Worm (Caenorhabditis elegans): ENCODE results near the gene ZK686.2.

The ZK686.2 gene

ce11 chrIII:7736003-7736402, 29.8 kb downstream of the ZK686.2 start:
- TF ChIP-seq ceh-13 (GFP tag; optimal IDR thresholded peaks at IDR 0.05) (no peak), tra-4 (tag; optimal IDR thresholded peaks at IDR 0.05) (no peak), tbx-11 (GFP tag; IDR thresholded peaks at IDR 0.05) (no peak), scrt-1 (GFP tag; IDR thresholded peaks at IDR 0.05) (no peak), ets-7 (tag; optimal IDR thresholded peaks at IDR 0.05) (no peak), sea-1 (GFP tag; conservative IDR thresholded peaks at IDR 0.05) (no peak), hnd-1 (tag; optimal IDR thresholded peaks at IDR 0.05) (no peak), B0310.2 (tag; optimal IDR thresholded peaks at IDR 0.05) (no peak), hmbx-1 (tag; optimal IDR thresholded peaks at IDR 0.05) (no peak), tbx-37 (GFP tag; conservative IDR thresholded peaks at IDR 0.05) (no peak), flt-1 (GFP tag; IDR thresholded peaks at IDR 0.05) (no peak), hmg-4 (GFP tag; optimal IDR thresholded peaks at IDR 0.05) (no peak), aly-1 (tag; optimal IDR thresholded peaks at IDR 0.05) (no peak), F13C5.2 (tag; optimal IDR thresholded peaks at IDR 0.05) (no peak), ceh-36 (tag; optimal IDR thresholded peaks at IDR 0.05) (no peak), pes-1 (GFP tag; IDR thresholded peaks at IDR 0.05) (no peak), ama-1 (optimal IDR thresholded peaks at IDR 0.05) (no peak)

- TF ChIP-seq tbx-11 (GFP tag; IDR thresholded peaks at IDR 0.05) (no peak), ama-1 (optimal IDR thresholded peaks at IDR 0.05) (no peak), hmg-4 (GFP tag; optimal IDR thresholded peaks at IDR 0.05) (no peak), flt-1 (GFP tag; IDR thresholded peaks at IDR 0.05) (no peak), pes-1 (GFP tag; IDR thresholded peaks at IDR 0.05) (no peak), ceh-36 (tag; optimal IDR thresholded peaks at IDR 0.05) (no peak), aly-1 (tag; optimal IDR thresholded peaks at IDR 0.05) (no peak), hmbx-1 (tag; optimal IDR thresholded peaks at IDR 0.05) (no peak), F13C5.2 (tag; optimal IDR thresholded peaks at IDR 0.05) (no peak), tra-4 (tag; optimal IDR thresholded peaks at IDR 0.05) (no peak), tbx-37 (GFP tag; conservative IDR thresholded peaks at IDR 0.05) (no peak), ceh-13 (GFP tag; optimal IDR thresholded peaks at IDR 0.05) (no peak), B0310.2 (tag; optimal IDR thresholded peaks at IDR 0.05) (no peak), scrt-1 (GFP tag; IDR thresholded peaks at IDR 0.05) (no peak), sea-1 (GFP tag; conservative IDR thresholded peaks at IDR 0.05) (no peak), ets-7 (tag; optimal IDR thresholded peaks at IDR 0.05) (no peak), hnd-1 (tag; optimal IDR thresholded peaks at IDR 0.05) (no peak)
Observed at ce11 chrIII:7734105-7734504, 31.7 kb downstream of the ZK686.2 start.

DNA sequence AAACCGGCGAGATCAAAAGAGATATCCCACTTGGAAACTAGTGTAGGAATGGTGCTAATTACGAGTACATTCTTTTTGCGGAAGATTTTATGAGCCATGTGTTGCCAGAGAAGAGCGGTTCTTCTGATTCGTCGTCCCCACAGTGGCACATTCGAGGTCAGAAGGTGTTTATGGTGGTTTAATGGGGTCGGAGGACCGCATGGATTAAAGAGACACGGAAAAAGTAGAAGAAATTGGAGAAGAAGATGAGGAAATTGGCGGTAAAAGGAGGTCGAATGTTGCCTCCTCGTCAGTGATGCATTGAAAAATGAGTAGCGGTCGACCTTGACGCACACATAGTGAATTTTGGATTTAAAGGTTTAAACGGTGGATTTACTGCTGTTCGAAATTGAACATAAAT, 32.3 kb downstream of the ZK686.2 start:
- TF ChIP-seq hmg-4 (GFP tag; optimal IDR thresholded peaks at IDR 0.05) (peak; percentile 38), tra-4 (tag; optimal IDR thresholded peaks at IDR 0.05) (peak; percentile 10), sea-1 (GFP tag; conservative IDR thresholded peaks at IDR 0.05) (no peak), aly-1 (tag; optimal IDR thresholded peaks at IDR 0.05) (no peak), hmbx-1 (tag; optimal IDR thresholded peaks at IDR 0.05) (no peak), flt-1 (GFP tag; IDR thresholded peaks at IDR 0.05) (no peak), ceh-36 (tag; optimal IDR thresholded peaks at IDR 0.05) (no peak), hnd-1 (tag; optimal IDR thresholded peaks at IDR 0.05) (no peak), tbx-11 (GFP tag; IDR thresholded peaks at IDR 0.05) (no peak)

DNA sequence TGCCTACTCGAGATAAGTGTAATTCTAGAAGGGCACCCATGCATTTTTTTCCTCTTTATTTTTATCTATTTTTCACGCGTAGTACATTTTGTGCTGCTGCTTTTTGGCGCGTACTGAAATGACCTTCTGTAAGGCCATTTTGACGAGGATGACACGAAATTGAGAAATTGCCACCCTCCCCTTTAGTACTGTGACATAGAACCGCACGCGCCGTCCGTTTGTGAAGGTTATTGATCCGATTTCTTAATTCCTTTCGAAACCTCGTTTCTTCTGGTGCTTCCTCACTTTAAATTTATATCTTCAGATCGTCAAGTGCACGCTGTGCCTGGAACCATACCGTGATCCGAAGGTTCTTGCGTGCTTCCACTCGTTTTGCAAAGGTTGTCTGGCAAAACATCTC, 34.8 kb downstream of the ZK686.2 start:
- no peak for TF ChIP-seq aly-1 (tag; optimal IDR thresholded peaks at IDR 0.05)
- no peak for TF ChIP-seq tra-4 (tag; optimal IDR thresholded peaks at IDR 0.05)
- no peak for TF ChIP-seq scrt-1 (GFP tag; IDR thresholded peaks at IDR 0.05)
- no peak for TF ChIP-seq tbx-37 (GFP tag; conservative IDR thresholded peaks at IDR 0.05)
- no peak for TF ChIP-seq ama-1 (optimal IDR thresholded peaks at IDR 0.05)
- TF ChIP-seq sea-1 (GFP tag; conservative IDR thresholded peaks at IDR 0.05), result no peak
- no peak for TF ChIP-seq B0310.2 (tag; optimal IDR thresholded peaks at IDR 0.05)
- TF ChIP-seq hmg-4 (GFP tag; optimal IDR thresholded peaks at IDR 0.05), result no peak
- no peak for TF ChIP-seq F13C5.2 (tag; optimal IDR thresholded peaks at IDR 0.05)
- TF ChIP-seq pes-1 (GFP tag; IDR thresholded peaks at IDR 0.05), result no peak
- TF ChIP-seq hnd-1 (tag; optimal IDR thresholded peaks at IDR 0.05), result no peak
- TF ChIP-seq flt-1 (GFP tag; IDR thresholded peaks at IDR 0.05), result no peak
- no peak for TF ChIP-seq ceh-13 (GFP tag; optimal IDR thresholded peaks at IDR 0.05)
- no peak for TF ChIP-seq tbx-11 (GFP tag; IDR thresholded peaks at IDR 0.05)
- no peak for TF ChIP-seq ets-7 (tag; optimal IDR thresholded peaks at IDR 0.05)
- TF ChIP-seq hmbx-1 (tag; optimal IDR thresholded peaks at IDR 0.05), result no peak

ce11 chrIII:7730331-7730730, 35.5 kb downstream of the ZK686.2 start:
- no peak for TF ChIP-seq pes-1 (GFP tag; IDR thresholded peaks at IDR 0.05)
- peak; percentile 1 for TF ChIP-seq hmg-4 (GFP tag; optimal IDR thresholded peaks at IDR 0.05)

DNA sequence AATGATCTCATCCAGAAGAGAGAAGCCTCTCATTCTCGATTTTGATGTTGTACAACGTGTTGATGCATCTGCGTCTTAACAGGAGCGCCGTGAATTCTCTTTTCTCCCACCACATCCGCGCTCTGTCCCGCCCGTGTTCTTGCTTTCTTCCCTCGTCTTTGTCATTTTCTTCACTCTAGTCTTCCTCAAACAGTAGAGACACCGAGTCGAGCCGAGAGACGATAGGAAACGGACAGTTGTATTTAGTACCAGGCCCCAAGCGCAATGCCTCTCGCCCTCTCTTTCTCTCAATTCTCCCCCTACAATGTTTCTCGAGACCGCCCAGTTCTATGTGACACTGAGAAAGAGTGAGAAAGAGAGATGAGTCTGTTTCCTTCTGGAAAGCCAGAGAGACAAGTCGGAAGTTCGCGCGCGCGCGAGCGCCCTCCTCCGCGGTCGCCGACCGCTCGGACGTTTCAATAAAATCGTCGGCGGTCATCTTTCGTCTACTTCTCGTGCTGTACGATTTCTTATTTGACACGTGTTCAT, 36.3 kb downstream of the ZK686.2 start, which contains the start of gene ZK112.4:
ZK112.4 (minus strand) TSS at position 478 of the 528 bp plus-strand sequence.
- TF ChIP-seq hmg-4 (GFP tag; optimal IDR thresholded peaks at IDR 0.05) (peak; percentile 44), sea-1 (GFP tag; conservative IDR thresholded peaks at IDR 0.05) (no peak), pes-1 (GFP tag; IDR thresholded peaks at IDR 0.05) (no peak), ama-1 (optimal IDR thresholded peaks at IDR 0.05) (no peak), tbx-11 (GFP tag; IDR thresholded peaks at IDR 0.05) (no peak), tra-4 (tag; optimal IDR thresholded peaks at IDR 0.05) (no peak)

- TF ChIP-seq ceh-13 (GFP tag; optimal IDR thresholded peaks at IDR 0.05), result no peak
- TF ChIP-seq ceh-36 (tag; optimal IDR thresholded peaks at IDR 0.05), result no peak
- no peak for TF ChIP-seq tbx-37 (GFP tag; conservative IDR thresholded peaks at IDR 0.05)
- no peak for TF ChIP-seq ets-7 (tag; optimal IDR thresholded peaks at IDR 0.05)
- TF ChIP-seq sea-1 (GFP tag; conservative IDR thresholded peaks at IDR 0.05), result no peak
- no peak for TF ChIP-seq hmbx-1 (tag; optimal IDR thresholded peaks at IDR 0.05)
- TF ChIP-seq F13C5.2 (tag; optimal IDR thresholded peaks at IDR 0.05), result no peak
- no peak for TF ChIP-seq hmg-4 (GFP tag; optimal IDR thresholded peaks at IDR 0.05)
- TF ChIP-seq flt-1 (GFP tag; IDR thresholded peaks at IDR 0.05), result no peak
- no peak for TF ChIP-seq scrt-1 (GFP tag; IDR thresholded peaks at IDR 0.05)
- TF ChIP-seq B0310.2 (tag; optimal IDR thresholded peaks at IDR 0.05), result no peak
- TF ChIP-seq tra-4 (tag; optimal IDR thresholded peaks at IDR 0.05), result no peak
- TF ChIP-seq tbx-11 (GFP tag; IDR thresholded peaks at IDR 0.05), result no peak
- no peak for TF ChIP-seq aly-1 (tag; optimal IDR thresholded peaks at IDR 0.05)
- no peak for TF ChIP-seq pes-1 (GFP tag; IDR thresholded peaks at IDR 0.05)
- no peak for TF ChIP-seq ama-1 (optimal IDR thresholded peaks at IDR 0.05)
Observed at ce11 chrIII:7729062-7729461, 36.8 kb downstream of the ZK686.2 start.

All from whole organism, early embryonic.